Fruit fly (Drosophila melanogaster) Kc167 (cell line): Measurements from ENCODE around the gene spirit.

ENCODE experiments used
- Myc ChIP-seq: fragments of >200 bp; optimal IDR thresholded peaks from 2 replicates; lab custom pipeline; 2017; ENCODE audit warnings: missing external identifiers
- h ChIP-seq: fragments of >200 bp; optimal IDR thresholded peaks from 3 replicates; lab custom pipeline; 2018; ENCODE audit warnings: missing external identifiers
- insv ChIP-seq: fragments of >200 bp; optimal IDR thresholded peaks from 3 replicates; lab custom pipeline; 2018; ENCODE audit warnings: missing external identifiers

dm6 chrX:8591685-8592127 lies 18.3 kb upstream of the spirit start, which contains the start of the genes CG12659 and Crag:
- TF ChIP-seq insv (lab: Kevin White, UChicago) = no peak
- TF ChIP-seq Myc (lab: Kevin White, UChicago) = no peak
- TF ChIP-seq h (lab: Kevin White, UChicago) = no peak
